Worm (Caenorhabditis elegans) whole organism, mixed stage, embryonic: ENCODE data around the gene nsph-3.2.

Experiments used
- elt-3 ChIP-seq: fragments of 150-350 bp; optimal IDR thresholded peaks from 2 replicates; lab custom pipeline; 2014; ENCODE audit warnings: missing biosample characterization, missing genetic modification characterization
- mab-5 ChIP-seq: fragments of 150-350 bp; optimal IDR thresholded peaks from 2 replicates; lab custom pipeline; 2014; ENCODE audit warnings: missing biosample characterization, missing genetic modification characterization
- nhr-2 ChIP-seq: fragments of 150-350 bp; optimal IDR thresholded peaks from 2 replicates; lab custom pipeline; 2014; ENCODE audit warnings: missing biosample characterization, missing genetic modification characterization
- nhr-237 ChIP-seq: fragments of 150-350 bp; optimal IDR thresholded peaks from 2 replicates; lab custom pipeline; 2014; ENCODE audit warnings: missing biosample characterization, missing genetic modification characterization
- nhr-28 ChIP-seq: fragments of 150-350 bp; optimal IDR thresholded peaks from 2 replicates; lab custom pipeline; 2014; ENCODE audit warnings: missing biosample characterization, missing genetic modification characterization
- nhr-76 ChIP-seq: sonication (generic microtip); optimal IDR thresholded peaks from 2 replicates; lab custom pipeline; 2017; ENCODE audit warnings: missing biosample characterization, missing genetic modification characterization
- unc-62 ChIP-seq: fragments of 150-350 bp; optimal IDR thresholded peaks from 2 replicates; lab custom pipeline; 2014; ENCODE audit warnings: missing biosample characterization, missing genetic modification reagents, missing genetic modification characterization

ce11 chrIV:10157489-10158088 is 44.9 kb downstream of the nsph-3.2 start, which contains the start of gene ttr-53:
- TF ChIP-seq nhr-237 (tag; lab: Kevin White, UChicago) (no peak), nhr-76 (tag; lab: Kevin White, UChicago) (no peak), mab-5 (no peak), unc-62 (GFP tag; lab: Kevin White, UChicago) (no peak), elt-3 (tag; lab: Kevin White, UChicago) (no peak), nhr-2 (tag; lab: Kevin White, UChicago) (no peak), nhr-28 (tag; lab: Kevin White, UChicago) (no peak)
